Worm (Caenorhabditis elegans) whole organism, L3 larva: ENCODE measurements around the gene F58A4.6.

Experiments
- R02D3.7 ChIP-seq: fragments of 150-350 bp; optimal IDR thresholded peaks from 2 replicates; lab custom pipeline; 2014; ENCODE audit warnings: missing biosample characterization, missing genetic modification characterization
- egl-27 ChIP-seq: sonication (generic microtip); optimal IDR thresholded peaks from 4 replicates; lab custom pipeline; 2017; ENCODE audit warnings: missing biosample characterization, missing genetic modification reagents, missing genetic modification characterization
- elt-3 ChIP-seq, 3 experiments: fragments of 150-350 bp in 1 of 3; sonication (generic microtip) in 2 of 3; optimal IDR thresholded peaks; 2 replicates in 2 of 3; 4 replicates in 1 of 3; lab custom pipeline; 2014 to 2017; ENCODE audit warnings: missing biosample characterization in 3 of 3, missing genetic modification characterization in 3 of 3
- jun-1 ChIP-seq: fragments of 150-350 bp; optimal IDR thresholded peaks from 2 replicates; lab custom pipeline; 2014; ENCODE audit warnings: missing biosample characterization, missing genetic modification reagents, missing genetic modification characterization
- mdl-1 ChIP-seq: fragments of 150-350 bp; optimal IDR thresholded peaks from 2 replicates; lab custom pipeline; 2014; ENCODE audit warnings: missing biosample characterization, missing genetic modification characterization
- mml-1 ChIP-seq: fragments of 150-350 bp; sonication (generic microtip); optimal IDR thresholded peaks from 3 replicates; lab custom pipeline; 2014; ENCODE audit warnings: missing biosample characterization, missing genetic modification characterization
- nhr-237 ChIP-seq: fragments of 150-350 bp; optimal IDR thresholded peaks from 2 replicates; lab custom pipeline; 2014; ENCODE audit warnings: missing biosample characterization, missing genetic modification characterization
- skn-1 ChIP-seq: fragments of 150-350 bp; optimal IDR thresholded peaks from 2 replicates; lab custom pipeline; 2014; ENCODE audit warnings: missing biosample characterization, missing genetic modification characterization
- snpc-4 ChIP-seq: fragments of 150-350 bp; optimal IDR thresholded peaks from 2 replicates; lab custom pipeline; 2014; ENCODE audit warnings: missing biosample characterization, missing genetic modification characterization
- unc-62 ChIP-seq: fragments of 150-350 bp; sonication (generic microtip); optimal IDR thresholded peaks from 4 replicates; lab custom pipeline; 2014; ENCODE audit warnings: missing biosample characterization, missing genetic modification reagents, missing genetic modification characterization
- ztf-11 ChIP-seq: fragments of 150-350 bp; optimal IDR thresholded peaks from 2 replicates; lab custom pipeline; 2014; ENCODE audit warnings: missing biosample characterization, missing genetic modification characterization

DNA sequence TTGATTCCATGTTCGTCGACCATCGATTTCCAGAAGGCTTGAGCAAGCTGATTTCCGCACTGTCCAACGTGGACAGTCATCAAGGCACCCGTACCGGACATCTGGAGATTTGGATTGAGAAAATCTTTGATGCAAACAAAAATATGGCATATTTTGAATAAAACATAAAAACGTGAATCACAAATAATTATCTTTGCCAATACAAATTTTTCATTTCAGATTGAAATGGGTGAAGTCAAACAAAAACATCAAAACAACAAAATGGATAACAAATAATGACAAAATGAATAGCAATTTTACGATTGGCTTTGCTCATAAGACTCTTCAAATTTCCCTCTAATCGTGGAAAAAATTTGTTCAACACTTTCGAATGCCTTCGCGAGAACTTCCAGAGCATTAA is 14.8 kb downstream of the F58A4.6 start, which contains the start of gene tbg-1:
- TF ChIP-seq mml-1 (tag; lab: Kevin White, UChicago) (no peak), snpc-4 (tag; lab: Kevin White, UChicago) (no peak), unc-62 (GFP tag; lab: Kevin White, UChicago) (no peak), skn-1 (tag; lab: Kevin White, UChicago) (no peak), jun-1 (tag; lab: Kevin White, UChicago) (no peak), R02D3.7 (no peak), egl-27 (tag; lab: Kevin White, UChicago) (no peak), elt-3 (tag; optimal IDR thresholded peaks at IDR 0.05; lab: Kevin White, UChicago) (no peak), mdl-1 (no peak), ztf-11 (tag; lab: Kevin White, UChicago) (no peak), nhr-237 (tag; lab: Kevin White, UChicago) (no peak)
